Fruit fly (Drosophila melanogaster) whole organism, embryonic: Measurements from ENCODE around the gene Parg.

Experiments used
- ATbp ChIP-seq: fragments of 200-800 bp; sonication (Bioruptor generic); optimal IDR thresholded peaks from 2 replicates; lab custom pipeline; 2017; ENCODE audit warnings: missing biosample characterization, mild to moderate bottlenecking, missing genetic modification characterization, missing genetic modification reagents
- Asciz ChIP-seq: fragments of 200-800 bp; sonication (Bioruptor generic); optimal IDR thresholded peaks from 2 replicates; lab custom pipeline; 2017; ENCODE audit warnings: missing biosample characterization, mild to moderate bottlenecking, missing genetic modification characterization, missing genetic modification reagents
- C15 ChIP-seq: fragments of 200-800 bp; sonication (Bioruptor generic); IDR thresholded peaks from 3 replicates; pipeline ENCODE4 v1.3.6; 2022; ENCODE audit warnings: missing biosample characterization, missing genetic modification characterization
- CG11085 ChIP-seq: fragments of 200-800 bp; sonication (Bioruptor generic); IDR thresholded peaks from 2 replicates; pipeline ENCODE4 v1.3.6; 2022; ENCODE audit warnings: missing biosample characterization, missing genetic modification characterization
- CG11398 ChIP-seq: fragments of 200-800 bp; sonication (Bioruptor generic); optimal IDR thresholded peaks from 2 replicates; lab custom pipeline; 2016; ENCODE audit warnings: missing biosample characterization, missing genetic modification characterization
- CG11696 ChIP-seq: fragments of 200-800 bp; sonication (Bioruptor generic); IDR thresholded peaks from 2 replicates; pipeline ENCODE4 v1.3.6; 2022; ENCODE audit warnings: missing biosample characterization, missing genetic modification characterization
- CG13296 ChIP-seq: fragments of 200-800 bp; sonication (Bioruptor generic); optimal IDR thresholded peaks from 3 replicates; lab custom pipeline; 2018; ENCODE audit warnings: missing biosample characterization, mild to moderate bottlenecking, missing genetic modification characterization
- CG16813 ChIP-seq: fragments of 200-800 bp; sonication (Bioruptor generic); IDR thresholded peaks from 3 replicates; pipeline ENCODE4 v1.3.6; 2022; ENCODE audit warnings: missing biosample characterization, missing genetic modification characterization; ENCODE audit not compliant: partially characterized antibody
- CG17912 ChIP-seq: fragments of 200-800 bp; sonication (Bioruptor generic); optimal IDR thresholded peaks from 2 replicates; lab custom pipeline; 2018; ENCODE audit warnings: missing biosample characterization, mild to moderate bottlenecking, missing genetic modification characterization
- CG1832 ChIP-seq: fragments of 200-800 bp; sonication (Bioruptor generic); optimal IDR thresholded peaks from 2 replicates; lab custom pipeline; 2017; ENCODE audit warnings: missing biosample characterization, mild to moderate bottlenecking, missing genetic modification characterization, inconsistent platforms
- CG2712 ChIP-seq: fragments of 200-800 bp; optimal IDR thresholded peaks from 3 replicates; lab custom pipeline; 2019; ENCODE audit warnings: missing biosample characterization, mild to moderate bottlenecking, missing genetic modification characterization, moderate library complexity
- CG3065 ChIP-seq: fragments of 200-800 bp; sonication (Bioruptor generic); optimal IDR thresholded peaks from 2 replicates; lab custom pipeline; 2016; ENCODE audit warnings: missing biosample characterization, missing genetic modification characterization
- CG4360 ChIP-seq: fragments of 200-800 bp; sonication (Bioruptor generic); IDR thresholded peaks from 2 replicates; pipeline ENCODE4 v1.3.6; 2022; ENCODE audit warnings: missing biosample characterization, missing genetic modification characterization
- CG4424 ChIP-seq: fragments of 200-800 bp; sonication (Bioruptor generic); optimal IDR thresholded peaks from 3 replicates; lab custom pipeline; 2016; ENCODE audit warnings: missing biosample characterization, missing genetic modification characterization
- CG4730 ChIP-seq: fragments of 200-800 bp; sonication (Bioruptor generic); IDR thresholded peaks from 2 replicates; pipeline ENCODE4 v1.3.6; 2022; ENCODE audit warnings: missing biosample characterization, missing genetic modification characterization
- CG5953 ChIP-seq: fragments of 200-800 bp; sonication (Bioruptor generic); IDR thresholded peaks from 2 replicates; pipeline ENCODE4 v1.3.6; 2022; ENCODE audit warnings: missing biosample characterization, missing genetic modification characterization
- CG6791 ChIP-seq: fragments of 200-800 bp; sonication (Bioruptor generic); IDR thresholded peaks from 3 replicates; pipeline ENCODE4 v1.3.6; 2022; ENCODE audit warnings: missing biosample characterization, missing genetic modification characterization; ENCODE audit not compliant: partially characterized antibody
- CG7745 ChIP-seq: fragments of 200-800 bp; sonication (Bioruptor generic); optimal IDR thresholded peaks from 2 replicates; lab custom pipeline; 2018; ENCODE audit warnings: missing biosample characterization, mild to moderate bottlenecking, missing genetic modification characterization, moderate library complexity
- CG8359 ChIP-seq: fragments of 200-800 bp; sonication (Bioruptor generic); optimal IDR thresholded peaks from 2 replicates; lab custom pipeline; 2017; ENCODE audit warnings: missing biosample characterization, mild to moderate bottlenecking, missing genetic modification characterization, borderline replicate concordance
- CG8924 ChIP-seq: fragments of 200-800 bp; optimal IDR thresholded peaks from 3 replicates; lab custom pipeline; 2019; ENCODE audit warnings: missing biosample characterization, mild to moderate bottlenecking, missing genetic modification characterization, moderate library complexity
- CG9609 ChIP-seq: fragments of 200-800 bp; sonication (Bioruptor generic); optimal IDR thresholded peaks from 3 replicates; lab custom pipeline; 2016; ENCODE audit warnings: missing biosample characterization, missing genetic modification characterization
- CrebB ChIP-seq: fragments of 200-800 bp; sonication (Bioruptor generic); optimal IDR thresholded peaks from 3 replicates; lab custom pipeline; 2018; ENCODE audit warnings: missing biosample characterization, mild to moderate bottlenecking, missing genetic modification characterization
- D19A ChIP-seq: fragments of 200-800 bp; optimal IDR thresholded peaks from 3 replicates; lab custom pipeline; 2019; ENCODE audit warnings: missing biosample characterization, mild to moderate bottlenecking, missing genetic modification characterization, moderate library complexity
- D19B ChIP-seq: fragments of 200-800 bp; sonication (Bioruptor generic); optimal IDR thresholded peaks from 2 replicates; lab custom pipeline; 2017; ENCODE audit warnings: missing biosample characterization, mild to moderate bottlenecking, missing genetic modification characterization
- Dek ChIP-seq: fragments of 200-800 bp; sonication (Bioruptor generic); optimal IDR thresholded peaks from 3 replicates; lab custom pipeline; 2019; ENCODE audit warnings: missing biosample characterization, mild to moderate bottlenecking, missing genetic modification characterization, moderate library complexity
- Dll ChIP-seq: fragments of 200-800 bp; sonication (Bioruptor generic); IDR thresholded peaks from 4 replicates; pipeline ENCODE4 v1.3.6; 2022; ENCODE audit warnings: missing biosample characterization, missing genetic modification characterization; ENCODE audit not compliant: partially characterized antibody
- HHEX ChIP-seq: fragments of 200-800 bp; sonication (Bioruptor generic); optimal IDR thresholded peaks from 3 replicates; lab custom pipeline; 2017; ENCODE audit warnings: missing biosample characterization, mild to moderate bottlenecking, missing genetic modification characterization, missing genetic modification reagents
- Lpt ChIP-seq: fragments of >200 bp; optimal IDR thresholded peaks from 2 replicates; lab custom pipeline; 2018; ENCODE audit warnings: missing biosample characterization, missing genetic modification characterization
- NK7.1 ChIP-seq: fragments of 200-800 bp; sonication (Bioruptor generic); optimal IDR thresholded peaks from 3 replicates; lab custom pipeline; 2016; ENCODE audit warnings: missing biosample characterization, missing genetic modification characterization
- PHDP ChIP-seq: fragments of 200-800 bp; sonication (Bioruptor generic); optimal IDR thresholded peaks from 3 replicates; lab custom pipeline; 2018; ENCODE audit warnings: missing biosample characterization, mild to moderate bottlenecking, missing genetic modification characterization, moderate library complexity
- Rfx ChIP-seq: fragments of 200-800 bp; sonication (Bioruptor generic); IDR thresholded peaks from 2 replicates; pipeline ENCODE4 v1.3.6; 2022; ENCODE audit warnings: missing biosample characterization, missing genetic modification characterization
- Sox100B ChIP-seq: fragments of 200-800 bp; sonication (Bioruptor generic); optimal IDR thresholded peaks from 3 replicates; lab custom pipeline; 2018; ENCODE audit warnings: missing biosample characterization, mild to moderate bottlenecking, missing genetic modification characterization
- Sry-β ChIP-seq: fragments of 200-800 bp; sonication (Bioruptor generic); optimal IDR thresholded peaks from 2 replicates; lab custom pipeline; 2018; ENCODE audit warnings: missing biosample characterization, mild to moderate bottlenecking, missing genetic modification characterization, moderate library complexity
- bab2 ChIP-seq: fragments of 200-800 bp; sonication (Bioruptor generic); optimal IDR thresholded peaks from 2 replicates; lab custom pipeline; 2016; ENCODE audit warnings: missing biosample characterization, missing genetic modification characterization
- bsh ChIP-seq, 2 experiments: fragments of 200-800 bp; sonication (Bioruptor generic); optimal IDR thresholded peaks; 2 replicates each; lab custom pipeline; 2017 to 2018; ENCODE audit warnings: mild to moderate bottlenecking in 2 of 2, missing biosample characterization in 2 of 2, missing genetic modification characterization in 2 of 2, moderate library complexity in 1 of 2
- btn ChIP-seq: fragments of 200-800 bp; sonication (Bioruptor generic); optimal IDR thresholded peaks from 2 replicates; lab custom pipeline; 2016; ENCODE audit warnings: missing biosample characterization, missing genetic modification characterization
- chn ChIP-seq: fragments of 200-800 bp; sonication (Bioruptor generic); optimal IDR thresholded peaks from 2 replicates; lab custom pipeline; 2016; ENCODE audit warnings: missing biosample characterization, missing genetic modification characterization
- gem ChIP-seq: fragments of 200-800 bp; sonication (Bioruptor generic); optimal IDR thresholded peaks from 2 replicates; lab custom pipeline; 2019; ENCODE audit warnings: missing biosample characterization, mild to moderate bottlenecking, missing genetic modification characterization, moderate library complexity
- gt ChIP-seq: fragments of 200-800 bp; sonication (Bioruptor generic); IDR thresholded peaks from 2 replicates; pipeline ENCODE4 v1.3.6; 2022; ENCODE audit warnings: missing biosample characterization, missing genetic modification characterization
- inv ChIP-seq: fragments of 200-800 bp; sonication (Bioruptor generic); IDR thresholded peaks from 2 replicates; pipeline ENCODE4 v1.3.6; 2022; ENCODE audit warnings: missing biosample characterization, missing genetic modification characterization; ENCODE audit not compliant: partially characterized antibody
- jumu ChIP-seq: fragments of 200-800 bp; sonication (Bioruptor generic); optimal IDR thresholded peaks from 3 replicates; lab custom pipeline; 2016; ENCODE audit warnings: missing biosample characterization, missing genetic modification characterization
- lbe ChIP-seq: fragments of 200-800 bp; sonication (Bioruptor generic); optimal IDR thresholded peaks from 2 replicates; lab custom pipeline; 2016; ENCODE audit warnings: missing biosample characterization, mild to moderate bottlenecking, missing genetic modification characterization
- mam ChIP-seq: fragments of 200-800 bp; sonication (Bioruptor generic); optimal IDR thresholded peaks from 3 replicates; lab custom pipeline; 2016; ENCODE audit warnings: missing biosample characterization, missing genetic modification characterization
- pfk ChIP-seq: fragments of 200-800 bp; sonication (Bioruptor generic); optimal IDR thresholded peaks from 2 replicates; lab custom pipeline; 2018; ENCODE audit warnings: missing biosample characterization, mild to moderate bottlenecking, missing genetic modification characterization, moderate library complexity
- pho ChIP-seq: fragments of 200-800 bp; sonication (Bioruptor generic); optimal IDR thresholded peaks from 2 replicates; lab custom pipeline; 2016; ENCODE audit warnings: missing biosample characterization, missing genetic modification characterization
- run ChIP-seq: fragments of 200-800 bp; sonication (Bioruptor generic); optimal IDR thresholded peaks from 3 replicates; lab custom pipeline; 2018; ENCODE audit warnings: missing biosample characterization, mild to moderate bottlenecking, missing genetic modification characterization
- shn ChIP-seq: fragments of 200-800 bp; sonication (Bioruptor generic); optimal IDR thresholded peaks from 3 replicates; lab custom pipeline; 2016; ENCODE audit warnings: missing biosample characterization, missing genetic modification characterization
- sqz ChIP-seq: fragments of 200-800 bp; sonication (Bioruptor generic); optimal IDR thresholded peaks from 3 replicates; lab custom pipeline; 2018; ENCODE audit warnings: missing biosample characterization, mild to moderate bottlenecking, missing genetic modification characterization
- twi ChIP-seq: fragments of 200-800 bp; optimal IDR thresholded peaks from 2 replicates; lab custom pipeline; 2019; ENCODE audit warnings: missing biosample characterization, mild to moderate bottlenecking, missing genetic modification characterization, moderate library complexity
- tx ChIP-seq: fragments of 200-800 bp; sonication (Bioruptor generic); optimal IDR thresholded peaks from 2 replicates; lab custom pipeline; 2016; ENCODE audit warnings: missing biosample characterization, missing genetic modification characterization
- vfl ChIP-seq: fragments of 200-800 bp; sonication (Bioruptor generic); optimal IDR thresholded peaks from 2 replicates; lab custom pipeline; 2016; ENCODE audit warnings: missing biosample characterization, missing genetic modification characterization

The Parg gene

dm6 chrX:3680703-3681270 is 9.5 kb upstream of the Parg start:
- no peak for TF ChIP-seq btn (GFP tag; lab: Kevin White, UChicago)
- TF ChIP-seq CG11085, result no peak
- TF ChIP-seq chn (GFP tag; lab: Kevin White, UChicago), result no peak
- no peak for TF ChIP-seq twi (tag; lab: Kevin White, UChicago)
- TF ChIP-seq mam, result no peak
- TF ChIP-seq CG9609 (GFP tag; lab: Kevin White, UChicago), result no peak
- TF ChIP-seq pfk, result no peak
- no peak for TF ChIP-seq Sry-β (GFP tag; lab: Kevin White, UChicago)
- no peak for TF ChIP-seq gt (GFP tag; lab: Robert Waterston, UW)
- no peak for TF ChIP-seq CrebB (tag; lab: Kevin White, UChicago)
- TF ChIP-seq CG4730 (GFP tag; lab: Robert Waterston, UW), result no peak
- no peak for TF ChIP-seq jumu
- no peak for TF ChIP-seq CG2712 (tag; lab: Kevin White, UChicago)
- TF ChIP-seq vfl (GFP tag; lab: Kevin White, UChicago), result no peak
- no peak for TF ChIP-seq CG4360 (GFP tag; lab: Robert Waterston, UW)
- TF ChIP-seq Dll (GFP tag; lab: Robert Waterston, UW), result no peak
- no peak for TF ChIP-seq NK7.1
- TF ChIP-seq CG1832, result no peak
- no peak for TF ChIP-seq CG8924 (tag; lab: Kevin White, UChicago)
- TF ChIP-seq tx (GFP tag; lab: Kevin White, UChicago), result no peak
- no peak for TF ChIP-seq CG3065 (GFP tag; lab: Kevin White, UChicago)
- no peak for TF ChIP-seq CG17912 (GFP tag; lab: Kevin White, UChicago)
- TF ChIP-seq CG5953 (GFP tag; lab: Robert Waterston, UW), result no peak
- no peak for TF ChIP-seq Sox100B (GFP tag; lab: Kevin White, UChicago)
- peak; percentile 79 for TF ChIP-seq D19A
- TF ChIP-seq Lpt (GFP tag; lab: Kevin White, UChicago), result no peak
- TF ChIP-seq HHEX (GFP tag; lab: Kevin White, UChicago), result no peak
- no peak for TF ChIP-seq PHDP (tag; lab: Kevin White, UChicago)
- peak; percentile 5 for TF ChIP-seq gem (tag; lab: Kevin White, UChicago)
- no peak for TF ChIP-seq bab2
- no peak for TF ChIP-seq run (tag; lab: Kevin White, UChicago)
- TF ChIP-seq CG4424 (GFP tag; lab: Kevin White, UChicago), result no peak
- no peak for TF ChIP-seq CG11398 (GFP tag; lab: Kevin White, UChicago)
- no peak for TF ChIP-seq Asciz (GFP tag; lab: Kevin White, UChicago)
- TF ChIP-seq C15 (GFP tag; lab: Robert Waterston, UW), result no peak
- TF ChIP-seq Rfx (GFP tag; lab: Robert Waterston, UW), result no peak
- no peak for TF ChIP-seq CG8359 (GFP tag; lab: Kevin White, UChicago)
- no peak for TF ChIP-seq pho (GFP tag; lab: Kevin White, UChicago)
- no peak for TF ChIP-seq CG6791 (GFP tag; lab: Robert Waterston, UW)
- TF ChIP-seq CG16813 (GFP tag; lab: Robert Waterston, UW), result no peak
- no peak for TF ChIP-seq CG11696
- TF ChIP-seq sqz, result no peak
- no peak for TF ChIP-seq inv (GFP tag; lab: Robert Waterston, UW)
- TF ChIP-seq Dek, result no peak
- no peak for TF ChIP-seq CG7745
- TF ChIP-seq ATbp (GFP tag; lab: Kevin White, UChicago), result peak; percentile 0
- peak; percentile 31 for TF ChIP-seq lbe (GFP tag; lab: Kevin White, UChicago)
- TF ChIP-seq CG13296 (GFP tag; lab: Kevin White, UChicago), result no peak
- TF ChIP-seq D19B, result no peak
- TF ChIP-seq bsh (GFP tag; optimal IDR thresholded peaks at IDR 0.05; lab: Kevin White, UChicago), result peak in 1 of 2 experiments; percentile 64
- no peak for TF ChIP-seq shn
